Fruit fly (Drosophila melanogaster) whole organism, adult: Measurements from ENCODE around the gene crm.

Experiments
- CG7045 ChIP-seq: fragments of 200-800 bp; sonication (Bioruptor generic); optimal IDR thresholded peaks from 2 replicates; lab custom pipeline; 2017; ENCODE audit warnings: missing biosample characterization, mild to moderate bottlenecking, missing genetic modification characterization
- bab1 ChIP-seq: fragments of 200-800 bp; sonication (Bioruptor generic); optimal IDR thresholded peaks from 3 replicates; lab custom pipeline; 2019; ENCODE audit warnings: missing biosample characterization, mild to moderate bottlenecking, missing genetic modification characterization, moderate library complexity
- kay ChIP-seq: fragments of 200-800 bp; sonication (Bioruptor generic); peaks from one replicate; lab custom pipeline; 2016; ENCODE audit warnings: missing biosample characterization, missing genetic modification characterization, borderline replicate concordance
- pad ChIP-seq: fragments of 200-800 bp; sonication (Bioruptor generic); optimal IDR thresholded peaks from 3 replicates; lab custom pipeline; 2017; ENCODE audit warnings: missing biosample characterization, missing genetic modification characterization, mild to moderate bottlenecking, moderate library complexity, missing genetic modification reagents

- TF ChIP-seq kay (GFP tag; lab: Kevin White, UChicago) (no peak), bab1 (no peak), pad (GFP tag; lab: Kevin White, UChicago) (no peak), CG7045 (GFP tag; lab: Kevin White, UChicago) (no peak)
Observed at dm6 chrX:2765440-2765839, 26.9 kb upstream of the crm start.
